Comparison of ENCODE assay signal across 1 fruit fly cellular context in the genomic region with DNA sequence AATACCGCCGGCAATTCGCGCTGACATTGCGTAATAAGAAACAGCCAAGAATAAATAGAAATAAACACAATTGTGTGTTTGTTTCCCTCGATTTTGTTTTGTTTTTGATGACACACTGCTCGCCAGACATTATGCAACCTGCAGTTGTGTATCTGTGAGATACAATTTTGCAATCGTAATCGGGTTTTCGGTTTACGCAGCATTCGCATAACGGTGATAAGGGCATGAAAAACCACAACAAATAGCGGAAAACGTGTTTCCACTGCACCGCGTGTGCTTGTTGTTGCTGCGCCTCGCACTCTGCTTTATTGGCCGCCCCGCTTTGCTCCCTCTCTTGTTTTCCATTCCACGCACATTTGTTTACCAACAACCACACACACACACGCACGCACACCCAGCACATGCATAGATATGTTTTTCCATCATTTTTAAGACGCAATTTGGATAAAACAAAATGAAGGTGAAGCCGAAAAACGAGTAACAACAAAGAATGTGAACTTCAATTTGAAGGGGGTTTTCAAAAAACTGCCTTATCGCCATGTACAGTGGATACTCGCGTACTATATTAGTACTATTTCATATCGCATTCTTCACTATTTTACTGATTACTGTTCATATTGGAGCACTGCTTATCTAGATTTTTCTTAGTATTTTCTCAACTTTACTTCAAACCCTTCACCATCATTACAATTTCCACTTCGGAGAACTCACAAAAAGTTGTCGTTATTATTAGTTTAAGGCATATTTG.
TF ChIP-seq lines count a peak whose summit lies in the region.

No protein-coding gene starts in this region.

TF ChIP-seq in whole organism, embryonic, 481 proteins besides CTCF, POLR2A, EP300 and RAD21 (continued from another document and continues in another):
- TF ChIP-seq Awh (GFP tag; IDR thresholded peaks at IDR 0.05; lab: Robert Waterston, UW), result no peak
- TF ChIP-seq nerfin-1 (tag; optimal IDR thresholded peaks at IDR 0.05; lab: Kevin White, UChicago), result no peak
- TF ChIP-seq tap (tag; optimal IDR thresholded peaks at IDR 0.05; lab: Kevin White, UChicago), result no peak
- no peak; the same call in 2 of the 3 replicates for TF ChIP-seq CG34422 (GFP tag; IDR thresholded peaks at IDR 0.05; lab: Robert Waterston, UW)
- TF ChIP-seq CG3163 (GFP tag; optimal IDR thresholded peaks at IDR 0.05; lab: Kevin White, UChicago), result no peak
- TF ChIP-seq CG4404 (GFP tag; IDR thresholded peaks at IDR 0.05; lab: Robert Waterston, UW), result no peak
- peak; percentile 94 for TF ChIP-seq psq (GFP tag; optimal IDR thresholded peaks at IDR 0.05; lab: Kevin White, UChicago)
- TF ChIP-seq eve (GFP tag; optimal IDR thresholded peaks at IDR 0.05; lab: Kevin White, UChicago), result no peak
- TF ChIP-seq Atf6 (GFP tag; IDR thresholded peaks at IDR 0.05; lab: Robert Waterston, UW), result no peak
- TF ChIP-seq HLH54F (GFP tag; optimal IDR thresholded peaks at IDR 0.05; lab: Kevin White, UChicago), result no peak
- no peak for TF ChIP-seq CG15269 (tag; optimal IDR thresholded peaks at IDR 0.05; lab: Kevin White, UChicago)
- no peak for TF ChIP-seq odd (GFP tag; optimal IDR thresholded peaks at IDR 0.05; lab: Kevin White, UChicago)
- no peak for TF ChIP-seq fd3F (GFP tag; optimal IDR thresholded peaks at IDR 0.05; lab: Kevin White, UChicago)
- no peak for TF ChIP-seq nau (GFP tag; optimal IDR thresholded peaks at IDR 0.05; lab: Kevin White, UChicago)
- peak; percentile 13 for TF ChIP-seq exex (tag; optimal IDR thresholded peaks at IDR 0.05; lab: Kevin White, UChicago)
- no peak for TF ChIP-seq tgo (GFP tag; IDR thresholded peaks at IDR 0.05; lab: Robert Waterston, UW)
- TF ChIP-seq Atf-2 (GFP tag; optimal IDR thresholded peaks at IDR 0.05; lab: Kevin White, UChicago), result no peak
- TF ChIP-seq tna (GFP tag; IDR thresholded peaks at IDR 0.05; lab: Robert Waterston, UW; ENCODE audit: partially characterized antibody), result no peak
- TF ChIP-seq CG6175 (GFP tag; IDR thresholded peaks at IDR 0.05; lab: Robert Waterston, UW), result no peak
- no peak for TF ChIP-seq da (GFP tag; optimal IDR thresholded peaks at IDR 0.05; lab: Kevin White, UChicago)
- no peak for TF ChIP-seq gro (GFP tag; optimal IDR thresholded peaks at IDR 0.05; lab: Kevin White, UChicago)
- TF ChIP-seq bigmax (GFP tag; optimal IDR thresholded peaks at IDR 0.05; lab: Kevin White, UChicago), result no peak
- TF ChIP-seq CG9727 (GFP tag; optimal IDR thresholded peaks at IDR 0.05; lab: Kevin White, UChicago), result no peak
- no peak for TF ChIP-seq CG1024 (GFP tag; IDR thresholded peaks at IDR 0.05; lab: Robert Waterston, UW)
- TF ChIP-seq CG17802 (tag; optimal IDR thresholded peaks at IDR 0.05; lab: Kevin White, UChicago), result no peak
- TF ChIP-seq twi (tag; optimal IDR thresholded peaks at IDR 0.05; lab: Kevin White, UChicago), result peak; percentile 9
- TF ChIP-seq CG10321 (GFP tag; IDR thresholded peaks at IDR 0.05; lab: Robert Waterston, UW), result no peak
- no peak for TF ChIP-seq Ets97D (GFP tag; optimal IDR thresholded peaks at IDR 0.05; lab: Kevin White, UChicago)
- no peak for TF ChIP-seq Atf3 (GFP tag; optimal IDR thresholded peaks at IDR 0.05; lab: Kevin White, UChicago)
- TF ChIP-seq Ravus (GFP tag; IDR thresholded peaks at IDR 0.05; lab: Robert Waterston, UW), result no peak
- TF ChIP-seq CG10979 (tag; optimal IDR thresholded peaks at IDR 0.05; lab: Kevin White, UChicago), result no peak
- TF ChIP-seq Dek (tag; optimal IDR thresholded peaks at IDR 0.05; lab: Kevin White, UChicago), result no peak
- peak; percentile 79 for TF ChIP-seq cg (GFP tag; optimal IDR thresholded peaks at IDR 0.05; lab: Kevin White, UChicago)
- TF ChIP-seq CG4820 (GFP tag; optimal IDR thresholded peaks at IDR 0.05; lab: Kevin White, UChicago), result no peak
- no peak for TF ChIP-seq CG6254 (GFP tag; optimal IDR thresholded peaks at IDR 0.05; lab: Kevin White, UChicago)
- peak; percentile 79 for TF ChIP-seq CG13624 (GFP tag; optimal IDR thresholded peaks at IDR 0.05; lab: Kevin White, UChicago)
- TF ChIP-seq unpg (GFP tag; optimal IDR thresholded peaks at IDR 0.05; lab: Kevin White, UChicago), result no peak
- TF ChIP-seq trh (GFP tag; optimal IDR thresholded peaks at IDR 0.05; lab: Kevin White, UChicago), result no peak
- TF ChIP-seq CG9932 (GFP tag; IDR thresholded peaks at IDR 0.05; lab: Robert Waterston, UW), result no peak
- TF ChIP-seq CG32772 (GFP tag; IDR thresholded peaks at IDR 0.05; lab: Robert Waterston, UW), result no peak
- TF ChIP-seq jumu (GFP tag; optimal IDR thresholded peaks at IDR 0.05; lab: Kevin White, UChicago), result no peak
- no peak for TF ChIP-seq Mrtf (GFP tag; IDR thresholded peaks at IDR 0.05; lab: Robert Waterston, UW)
- no peak for TF ChIP-seq CG15696 (tag; optimal IDR thresholded peaks at IDR 0.05; lab: Kevin White, UChicago)
- TF ChIP-seq Dbx (GFP tag; IDR thresholded peaks at IDR 0.05; lab: Robert Waterston, UW), result 0 out of 3 replicates have a peak, but pooled peaks have one; percentile 35
- TF ChIP-seq CG9437 (GFP tag; optimal IDR thresholded peaks at IDR 0.05; lab: Kevin White, UChicago), result no peak
- TF ChIP-seq sisA (GFP tag; IDR thresholded peaks at IDR 0.05; lab: Robert Waterston, UW), result no peak
- peak; percentile 47 for TF ChIP-seq mirr (GFP tag; optimal IDR thresholded peaks at IDR 0.05; lab: Kevin White, UChicago)
- no peak for TF ChIP-seq Aef1 (GFP tag; IDR thresholded peaks at IDR 0.05; lab: Robert Waterston, UW)
- TF ChIP-seq Hey (tag; optimal IDR thresholded peaks at IDR 0.05; lab: Kevin White, UChicago), result no peak
- no peak for TF ChIP-seq ap (GFP tag; IDR thresholded peaks at IDR 0.05; lab: Robert Waterston, UW)
- no peak for TF ChIP-seq Fer3 (tag; optimal IDR thresholded peaks at IDR 0.05; lab: Kevin White, UChicago)
- TF ChIP-seq CG2889 (GFP tag; IDR thresholded peaks at IDR 0.05; lab: Robert Waterston, UW), result no peak
- no peak for TF ChIP-seq Spps (tag; optimal IDR thresholded peaks at IDR 0.05; lab: Kevin White, UChicago)
- TF ChIP-seq CkIIα-i1 (GFP tag; IDR thresholded peaks at IDR 0.05; lab: Robert Waterston, UW), result no peak
- no peak for TF ChIP-seq Lhr (GFP tag; optimal IDR thresholded peaks at IDR 0.05; lab: Kevin White, UChicago)
- TF ChIP-seq CG15601 (tag; optimal IDR thresholded peaks at IDR 0.05; lab: Kevin White, UChicago), result no peak
- TF ChIP-seq CG8281 (tag; optimal IDR thresholded peaks at IDR 0.05; lab: Kevin White, UChicago), result no peak
- TF ChIP-seq Dip2 (GFP tag; IDR thresholded peaks at IDR 0.05; lab: Robert Waterston, UW), result no peak
- TF ChIP-seq D19B (GFP tag; optimal IDR thresholded peaks at IDR 0.05; lab: Kevin White, UChicago), result no peak
- TF ChIP-seq CG10543 (GFP tag; optimal IDR thresholded peaks at IDR 0.05; lab: Kevin White, UChicago), result no peak
- peak; percentile 3 for TF ChIP-seq CG17568 (GFP tag; optimal IDR thresholded peaks at IDR 0.05; lab: Kevin White, UChicago)
- TF ChIP-seq repo (GFP tag; optimal IDR thresholded peaks at IDR 0.05; lab: Kevin White, UChicago), result no peak
- no peak for TF ChIP-seq crc (GFP tag; optimal IDR thresholded peaks at IDR 0.05; lab: Kevin White, UChicago)
- TF ChIP-seq CG18476 (GFP tag; optimal IDR thresholded peaks at IDR 0.05; lab: Kevin White, UChicago), result no peak
- no peak for TF ChIP-seq kah (GFP tag; optimal IDR thresholded peaks at IDR 0.05; lab: Kevin White, UChicago)
- no peak for TF ChIP-seq Vsx1 (GFP tag; optimal IDR thresholded peaks at IDR 0.05; lab: Kevin White, UChicago)
- no peak for TF ChIP-seq sob (GFP tag; IDR thresholded peaks at IDR 0.05; lab: Robert Waterston, UW)
- TF ChIP-seq CG2199 (GFP tag; IDR thresholded peaks at IDR 0.05; lab: Robert Waterston, UW), result peak; percentile 77; the same call in 1 of the 3 replicates
- no peak for TF ChIP-seq CG13424 (tag; optimal IDR thresholded peaks at IDR 0.05; lab: Kevin White, UChicago)
- TF ChIP-seq CG9215 (GFP tag; IDR thresholded peaks at IDR 0.05; lab: Robert Waterston, UW), result no peak
- TF ChIP-seq seq (GFP tag; IDR thresholded peaks at IDR 0.05; lab: Robert Waterston, UW), result no peak
- TF ChIP-seq Gug (GFP tag; IDR thresholded peaks at IDR 0.05; lab: Robert Waterston, UW), result no peak
- no peak for TF ChIP-seq sna (GFP tag; IDR thresholded peaks at IDR 0.05; lab: Robert Waterston, UW; ENCODE audit: partially characterized antibody)
- TF ChIP-seq CG31365 (tag; optimal IDR thresholded peaks at IDR 0.05; lab: Kevin White, UChicago), result no peak
- no peak for TF ChIP-seq CG11456 (GFP tag; IDR thresholded peaks at IDR 0.05; lab: Robert Waterston, UW)
- peak; percentile 8 for TF ChIP-seq sug (tag; optimal IDR thresholded peaks at IDR 0.05; lab: Kevin White, UChicago)
- no peak for TF ChIP-seq CG33213 (GFP tag; optimal IDR thresholded peaks at IDR 0.05; lab: Kevin White, UChicago)
- TF ChIP-seq dm (GFP tag; optimal IDR thresholded peaks at IDR 0.05; lab: Kevin White, UChicago), result peak; percentile 3
- TF ChIP-seq CG2875 (GFP tag; optimal IDR thresholded peaks at IDR 0.05; lab: Kevin White, UChicago), result no peak
- TF ChIP-seq Bdp1 (GFP tag; optimal IDR thresholded peaks at IDR 0.05; lab: Kevin White, UChicago), result no peak
- 0 out of 2 replicates have a peak, but pooled peaks have one; percentile 31 for TF ChIP-seq Rfx (GFP tag; IDR thresholded peaks at IDR 0.05; lab: Robert Waterston, UW)
- TF ChIP-seq Myb (GFP tag; optimal IDR thresholded peaks at IDR 0.05; lab: Kevin White, UChicago), result no peak
- no peak for TF ChIP-seq CG12071 (GFP tag; optimal IDR thresholded peaks at IDR 0.05; lab: Kevin White, UChicago)
- no peak for TF ChIP-seq lab (GFP tag; optimal IDR thresholded peaks at IDR 0.05; lab: Kevin White, UChicago)
- TF ChIP-seq CG7963 (GFP tag; IDR thresholded peaks at IDR 0.05; lab: Robert Waterston, UW; ENCODE audit: partially characterized antibody), result no peak
- TF ChIP-seq CHES-1-like (GFP tag; optimal IDR thresholded peaks at IDR 0.05; lab: Kevin White, UChicago), result no peak
- TF ChIP-seq org-1 (GFP tag; optimal IDR thresholded peaks at IDR 0.05; lab: Kevin White, UChicago), result no peak
- TF ChIP-seq salm (tag; optimal IDR thresholded peaks at IDR 0.05; lab: Kevin White, UChicago), result no peak
- TF ChIP-seq CG8290 (GFP tag; optimal IDR thresholded peaks at IDR 0.05; lab: Kevin White, UChicago), result no peak
- TF ChIP-seq CG8290 (tag; optimal IDR thresholded peaks at IDR 0.05; lab: Kevin White, UChicago), result peak in 1 of 2 experiments; percentile 31
- no peak for TF ChIP-seq CG16815 (GFP tag; optimal IDR thresholded peaks at IDR 0.05; lab: Kevin White, UChicago)
- TF ChIP-seq chn (GFP tag; optimal IDR thresholded peaks at IDR 0.05; lab: Kevin White, UChicago), result no peak
- TF ChIP-seq rib (GFP tag; IDR thresholded peaks at IDR 0.05; lab: Robert Waterston, UW), result no peak
- no peak for TF ChIP-seq D (optimal IDR thresholded peaks at IDR 0.05; lab: Kevin White, UChicago)
- TF ChIP-seq D (GFP tag; optimal IDR thresholded peaks at IDR 0.05; lab: Kevin White, UChicago), result no peak
- no peak for TF ChIP-seq scrt (GFP tag; optimal IDR thresholded peaks at IDR 0.05; lab: Kevin White, UChicago)
- no peak for TF ChIP-seq amos (GFP tag; IDR thresholded peaks at IDR 0.05; lab: Robert Waterston, UW; ENCODE audit: partially characterized antibody)
- TF ChIP-seq ewg (GFP tag; optimal IDR thresholded peaks at IDR 0.05; lab: Kevin White, UChicago), result no peak
- no peak for TF ChIP-seq gcm2 (GFP tag; optimal IDR thresholded peaks at IDR 0.05; lab: Kevin White, UChicago)
- peak; percentile 37 for TF ChIP-seq kni (GFP tag; optimal IDR thresholded peaks at IDR 0.05; lab: Kevin White, UChicago)
- no peak for TF ChIP-seq CG17912 (GFP tag; optimal IDR thresholded peaks at IDR 0.05; lab: Kevin White, UChicago)
- TF ChIP-seq Hmr (GFP tag; optimal IDR thresholded peaks at IDR 0.05; lab: Kevin White, UChicago), result peak; percentile 17
- no peak for TF ChIP-seq disco-r (GFP tag; optimal IDR thresholded peaks at IDR 0.05; lab: Kevin White, UChicago)
- TF ChIP-seq peb (GFP tag; IDR thresholded peaks at IDR 0.05; lab: Robert Waterston, UW), result no peak
- no peak for TF ChIP-seq CG5953 (GFP tag; IDR thresholded peaks at IDR 0.05; lab: Robert Waterston, UW)
- no peak for TF ChIP-seq CG3995 (GFP tag; optimal IDR thresholded peaks at IDR 0.05; lab: Kevin White, UChicago)
- no peak for TF ChIP-seq Neu2 (GFP tag; optimal IDR thresholded peaks at IDR 0.05; lab: Kevin White, UChicago; ENCODE audit: borderline replicate concordance)
- TF ChIP-seq CG15073 (GFP tag; optimal IDR thresholded peaks at IDR 0.05; lab: Kevin White, UChicago), result no peak
- no peak for TF ChIP-seq Meics (GFP tag; optimal IDR thresholded peaks at IDR 0.05; lab: Kevin White, UChicago)
- no peak for TF ChIP-seq CrebB (tag; optimal IDR thresholded peaks at IDR 0.05; lab: Kevin White, UChicago)
- TF ChIP-seq CG11695 (GFP tag; IDR thresholded peaks at IDR 0.05; lab: Robert Waterston, UW), result no peak
- TF ChIP-seq croc (GFP tag; conservative IDR thresholded peaks at IDR 0.05; lab: Robert Waterston, UW), result no peak
- TF ChIP-seq sd (tag; optimal IDR thresholded peaks at IDR 0.05; lab: Kevin White, UChicago), result peak; percentile 85
- no peak for TF ChIP-seq ssp (GFP tag; IDR thresholded peaks at IDR 0.05; lab: Robert Waterston, UW)
- no peak for TF ChIP-seq Mad (GFP tag; optimal IDR thresholded peaks at IDR 0.05; lab: Kevin White, UChicago)
- no peak for TF ChIP-seq Nf-YC (tag; optimal IDR thresholded peaks at IDR 0.05; lab: Kevin White, UChicago)
- peak; percentile 16 for TF ChIP-seq CG11504 (tag; optimal IDR thresholded peaks at IDR 0.05; lab: Kevin White, UChicago)
- no peak for TF ChIP-seq NC2β (GFP tag; optimal IDR thresholded peaks at IDR 0.05; lab: Kevin White, UChicago)
- no peak for TF ChIP-seq Bteb2 (GFP tag; optimal IDR thresholded peaks at IDR 0.05; lab: Kevin White, UChicago)
- TF ChIP-seq Bgb (GFP tag; IDR thresholded peaks at IDR 0.05; lab: Robert Waterston, UW; ENCODE audit: partially characterized antibody), result no peak
- no peak for TF ChIP-seq dmrt99B (tag; optimal IDR thresholded peaks at IDR 0.05; lab: Kevin White, UChicago)
- no peak for TF ChIP-seq CG4730 (GFP tag; IDR thresholded peaks at IDR 0.05; lab: Robert Waterston, UW)
- no peak for TF ChIP-seq CG18619 (GFP tag; optimal IDR thresholded peaks at IDR 0.05; lab: Kevin White, UChicago)
- TF ChIP-seq CG17359 (tag; optimal IDR thresholded peaks at IDR 0.05; lab: Kevin White, UChicago), result no peak
- peak; percentile 79 for TF ChIP-seq CG4360 (GFP tag; IDR thresholded peaks at IDR 0.05; lab: Robert Waterston, UW)
- TF ChIP-seq CG8944 (GFP tag; optimal IDR thresholded peaks at IDR 0.05; lab: Kevin White, UChicago), result no peak
- no peak for TF ChIP-seq lov (optimal IDR thresholded peaks at IDR 0.05; lab: Kevin White, UChicago)
- TF ChIP-seq lov (GFP tag; IDR thresholded peaks at IDR 0.05; lab: Robert Waterston, UW), result no peak
- TF ChIP-seq PHDP (tag; optimal IDR thresholded peaks at IDR 0.05; lab: Kevin White, UChicago), result peak; percentile 15
- no peak for TF ChIP-seq so (GFP tag; IDR thresholded peaks at IDR 0.05; lab: Robert Waterston, UW)
